Worm (Caenorhabditis elegans) whole organism, late embryonic: ENCODE data around the gene str-211.

Experiments
- C08G9.2 ChIP-seq: sonication (generic microtip); optimal IDR thresholded peaks from 2 replicates; lab custom pipeline; 2016; ENCODE audit warnings: mild to moderate bottlenecking, missing genetic modification characterization, moderate library complexity, missing compliant biosample characterization
- C38D4.7 ChIP-seq: fragments of 200-800 bp; sonication (Bioruptor generic); optimal IDR thresholded peaks from 2 replicates; lab custom pipeline; 2018; ENCODE audit warnings: mild to moderate bottlenecking, missing genetic modification characterization, moderate library complexity, missing compliant biosample characterization
- F13H6.1 ChIP-seq: sonication (generic microtip); optimal IDR thresholded peaks from 2 replicates; lab custom pipeline; 2016; ENCODE audit warnings: missing genetic modification characterization, missing compliant biosample characterization
- K09A11.1 ChIP-seq: sonication (generic microtip); optimal IDR thresholded peaks from 2 replicates; lab custom pipeline; 2017; ENCODE audit warnings: antibody characterized with exemption, mild to moderate bottlenecking, missing genetic modification characterization, missing compliant biosample characterization; ENCODE audit not compliant: insufficient read depth
- Y22D7AL.16 ChIP-seq: sonication (generic microtip); optimal IDR thresholded peaks from 2 replicates; lab custom pipeline; 2016; ENCODE audit warnings: missing genetic modification characterization, missing compliant biosample characterization
- ahr-1 ChIP-seq: sonication (generic microtip); optimal IDR thresholded peaks from 2 replicates; lab custom pipeline; 2016; ENCODE audit warnings: missing genetic modification characterization, missing compliant biosample characterization
- ama-1 ChIP-seq: fragments of 150-350 bp; optimal IDR thresholded peaks from 2 replicates; lab custom pipeline; 2014
- ceh-18 ChIP-seq: sonication (generic microtip); optimal IDR thresholded peaks from 2 replicates; lab custom pipeline; 2016; ENCODE audit warnings: missing genetic modification characterization, missing compliant biosample characterization
- ceh-22 ChIP-seq: sonication (generic microtip); optimal IDR thresholded peaks from 2 replicates; lab custom pipeline; 2017; ENCODE audit warnings: missing biosample characterization, missing genetic modification characterization
- ceh-24 ChIP-seq: sonication (generic microtip); optimal IDR thresholded peaks from 2 replicates; lab custom pipeline; 2016; ENCODE audit warnings: mild to moderate bottlenecking, missing genetic modification characterization, missing compliant biosample characterization
- ceh-30 ChIP-seq: fragments of 150-350 bp; optimal IDR thresholded peaks from 2 replicates; lab custom pipeline; 2014; ENCODE audit warnings: missing biosample characterization, missing genetic modification characterization
- ceh-31 ChIP-seq: sonication (generic microtip); optimal IDR thresholded peaks from 2 replicates; lab custom pipeline; 2016; ENCODE audit warnings: missing genetic modification characterization, missing compliant biosample characterization
- ceh-34 ChIP-seq: sonication (generic microtip); optimal IDR thresholded peaks from 2 replicates; lab custom pipeline; 2016; ENCODE audit warnings: mild to moderate bottlenecking, missing genetic modification characterization, missing compliant biosample characterization
- ceh-48 ChIP-seq: sonication (generic microtip); optimal IDR thresholded peaks from 2 replicates; lab custom pipeline; 2016; ENCODE audit warnings: missing genetic modification characterization, inconsistent platforms, missing compliant biosample characterization
- ceh-6 ChIP-seq: fragments of 200-800 bp; sonication (Bioruptor generic); optimal IDR thresholded peaks from 2 replicates; lab custom pipeline; 2018; ENCODE audit warnings: mild to moderate bottlenecking, missing genetic modification characterization, missing compliant biosample characterization
- ceh-9 ChIP-seq: sonication (generic microtip); optimal IDR thresholded peaks from 2 replicates; lab custom pipeline; 2016; ENCODE audit warnings: mild to moderate bottlenecking, missing genetic modification characterization, inconsistent platforms, missing compliant biosample characterization
- che-1 ChIP-seq: sonication (generic microtip); optimal IDR thresholded peaks from 2 replicates; lab custom pipeline; 2016; ENCODE audit warnings: mild to moderate bottlenecking, missing genetic modification characterization, missing compliant biosample characterization
- dmd-4 ChIP-seq: sonication (generic microtip); optimal IDR thresholded peaks from 2 replicates; lab custom pipeline; 2016; ENCODE audit warnings: borderline replicate concordance, missing genetic modification characterization, missing compliant biosample characterization
- dve-1 ChIP-seq: sonication (generic microtip); optimal IDR thresholded peaks from 2 replicates; lab custom pipeline; 2017; ENCODE audit warnings: antibody characterized with exemption, mild to moderate bottlenecking, missing genetic modification characterization, missing compliant biosample characterization
- elt-2 ChIP-seq: sonication (generic microtip); optimal IDR thresholded peaks from 2 replicates; lab custom pipeline; 2016; ENCODE audit warnings: missing genetic modification reagents, missing genetic modification characterization, missing compliant biosample characterization
- elt-4 ChIP-seq: sonication (generic microtip); optimal IDR thresholded peaks from 2 replicates; lab custom pipeline; 2016; ENCODE audit warnings: missing genetic modification characterization, missing compliant biosample characterization
- fkh-10 ChIP-seq: fragments of 150-350 bp; optimal IDR thresholded peaks from 2 replicates; lab custom pipeline; 2014; ENCODE audit warnings: missing biosample characterization, missing genetic modification reagents, missing genetic modification characterization
- fkh-6 ChIP-seq: sonication (generic microtip); optimal IDR thresholded peaks from 2 replicates; lab custom pipeline; 2016; ENCODE audit warnings: missing genetic modification characterization, missing compliant biosample characterization
- hlh-15 ChIP-seq: sonication (generic microtip); optimal IDR thresholded peaks from 2 replicates; lab custom pipeline; 2016; ENCODE audit warnings: missing genetic modification characterization, missing compliant biosample characterization
- hlh-30 ChIP-seq: sonication (generic microtip); optimal IDR thresholded peaks from 2 replicates; lab custom pipeline; 2017; ENCODE audit warnings: antibody characterized with exemption, missing genetic modification characterization, missing compliant biosample characterization; ENCODE audit not compliant: insufficient read depth
- hlh-8 ChIP-seq: sonication (generic microtip); optimal IDR thresholded peaks from 2 replicates; lab custom pipeline; 2016; ENCODE audit warnings: missing genotype, missing genetic modification characterization, missing compliant biosample characterization
- lim-6 ChIP-seq: sonication (generic microtip); optimal IDR thresholded peaks from 2 replicates; lab custom pipeline; 2016; ENCODE audit warnings: missing genetic modification characterization, missing compliant biosample characterization
- lin-11 ChIP-seq: fragments of 200-800 bp; sonication (Bioruptor generic); optimal IDR thresholded peaks from 2 replicates; lab custom pipeline; 2018; ENCODE audit warnings: mild to moderate bottlenecking, missing genetic modification characterization, missing compliant biosample characterization
- madf-2 ChIP-seq: sonication (generic microtip); optimal IDR thresholded peaks from 2 replicates; lab custom pipeline; 2017; ENCODE audit warnings: missing genetic modification characterization, missing compliant biosample characterization
- nhr-11 ChIP-seq: fragments of 150-350 bp; optimal IDR thresholded peaks from 2 replicates; lab custom pipeline; 2014; ENCODE audit warnings: missing biosample characterization, missing genetic modification characterization
- pag-3 ChIP-seq: sonication (generic microtip); optimal IDR thresholded peaks from 2 replicates; lab custom pipeline; 2016; ENCODE audit warnings: missing compliant biosample characterization, missing genetic modification characterization, borderline replicate concordance
- pqm-1 ChIP-seq: sonication (generic microtip); optimal IDR thresholded peaks from 2 replicates; lab custom pipeline; 2016; ENCODE audit warnings: missing genetic modification characterization, missing compliant biosample characterization
- pros-1 ChIP-seq: fragments of 150-350 bp; optimal IDR thresholded peaks from 2 replicates; lab custom pipeline; 2014; ENCODE audit warnings: missing biosample characterization, missing genetic modification reagents, missing genetic modification characterization
- ref-2 ChIP-seq: sonication (generic microtip); optimal IDR thresholded peaks from 2 replicates; lab custom pipeline; 2016; ENCODE audit warnings: missing genetic modification characterization, missing compliant biosample characterization
- rnt-1 ChIP-seq: sonication (generic microtip); optimal IDR thresholded peaks from 2 replicates; lab custom pipeline; 2016; ENCODE audit warnings: missing genetic modification characterization, missing compliant biosample characterization
- sdc-2 ChIP-seq: sonication (generic microtip); optimal IDR thresholded peaks from 2 replicates; lab custom pipeline; 2016; ENCODE audit warnings: missing genotype, missing genetic modification characterization, missing compliant biosample characterization
- sox-2 ChIP-seq: fragments of 200-800 bp; sonication (Bioruptor generic); IDR thresholded peaks from 2 replicates; pipeline ENCODE4 v1.3.6; 2022; ENCODE audit warnings: missing genetic modification reagents, missing genetic modification characterization, missing compliant biosample characterization
- sox-4 ChIP-seq: sonication (generic microtip); optimal IDR thresholded peaks from 2 replicates; lab custom pipeline; 2017; ENCODE audit warnings: mild to moderate bottlenecking, missing genetic modification characterization, inconsistent platforms, missing compliant biosample characterization
- tbx-2 ChIP-seq: sonication (generic microtip); optimal IDR thresholded peaks from 2 replicates; lab custom pipeline; 2016; ENCODE audit warnings: missing genetic modification characterization, missing compliant biosample characterization
- unc-3 ChIP-seq, 2 experiments: fragments of 200-800 bp in 1 of 2; sonication (Bioruptor generic) in 1 of 2; sonication (generic microtip) in 1 of 2; conservative IDR thresholded peaks in 1 of 2; optimal IDR thresholded peaks in 1 of 2; 2 replicates each; pipeline versions ENCODE4 v1.3.6 to Lab custom; 2016 to 2022; ENCODE audit warnings: missing compliant biosample characterization in 2 of 2, missing genetic modification characterization in 2 of 2, missing genetic modification reagents in 1 of 2
- unc-42 ChIP-seq: sonication (generic microtip); optimal IDR thresholded peaks from 2 replicates; lab custom pipeline; 2016; ENCODE audit warnings: missing genotype, missing genetic modification characterization, missing compliant biosample characterization
- unc-86 ChIP-seq: sonication (generic microtip); optimal IDR thresholded peaks from 2 replicates; lab custom pipeline; 2016; ENCODE audit warnings: missing genetic modification characterization, missing compliant biosample characterization

The str-211 gene

DNA sequence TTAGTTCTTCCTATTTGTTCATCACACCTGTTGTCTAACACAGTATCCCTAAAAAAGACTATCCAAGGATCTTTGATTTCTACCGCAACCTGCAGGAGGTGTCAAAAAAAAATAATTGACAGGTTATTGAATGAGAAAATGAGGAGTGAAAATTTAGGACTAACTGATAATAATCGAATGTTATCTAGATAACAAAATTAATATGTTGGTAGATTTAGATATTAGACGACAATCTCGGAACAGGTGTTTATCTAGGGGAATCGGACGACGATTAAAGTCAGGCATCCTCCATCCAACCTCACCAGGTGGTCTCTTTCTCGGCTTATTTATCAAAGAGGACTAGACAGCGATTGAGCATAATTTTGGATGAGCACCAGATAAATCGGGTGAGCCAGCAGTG lies 24.7 kb upstream of the str-211 start:
- no peak for TF ChIP-seq hlh-8 (tag; lab: Kevin White, UChicago)
- no peak for TF ChIP-seq ceh-9 (tag; lab: Kevin White, UChicago)
- no peak for TF ChIP-seq ama-1 (lab: Kevin White, UChicago)
- TF ChIP-seq ceh-6: no peak
- TF ChIP-seq fkh-6 (tag; lab: Kevin White, UChicago): no peak
- TF ChIP-seq dve-1 (tag; lab: Kevin White, UChicago): no peak
- TF ChIP-seq pros-1 (tag; lab: Kevin White, UChicago): no peak
- no peak for TF ChIP-seq lim-6 (tag; lab: Kevin White, UChicago)
- TF ChIP-seq ceh-48 (tag; lab: Kevin White, UChicago): no peak
- TF ChIP-seq rnt-1 (tag; lab: Kevin White, UChicago): no peak
- no peak for TF ChIP-seq elt-4 (tag; lab: Kevin White, UChicago)
- TF ChIP-seq sox-2 (GFP tag; lab: Robert Waterston, UW): no peak
- TF ChIP-seq hlh-15 (tag; lab: Kevin White, UChicago): no peak
- no peak for TF ChIP-seq dmd-4 (tag; lab: Kevin White, UChicago)
- no peak for TF ChIP-seq sox-4 (tag; lab: Kevin White, UChicago)

DNA sequence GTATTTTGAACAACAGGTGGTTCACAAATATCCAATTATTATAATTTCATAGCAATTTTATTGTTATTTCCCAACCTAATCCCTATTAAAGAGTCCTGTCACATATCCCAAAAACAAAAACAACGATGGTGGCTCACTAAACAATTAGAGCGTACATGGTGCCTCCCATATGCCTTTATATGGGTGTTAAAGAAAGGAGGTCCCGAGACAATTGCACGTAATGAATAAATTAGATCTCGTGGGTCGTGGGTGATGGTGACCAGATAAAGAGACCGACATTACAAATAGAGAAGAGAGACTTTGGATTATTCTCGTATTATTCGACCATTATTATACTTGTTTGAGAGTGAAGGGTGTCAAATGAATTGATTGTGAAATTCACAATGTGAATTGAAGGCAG lies 23.1 kb upstream of the str-211 start:
- TF ChIP-seq elt-2: no peak
- no peak for TF ChIP-seq ceh-18
- no peak for TF ChIP-seq ceh-34 (tag; lab: Kevin White, UChicago)
- no peak for TF ChIP-seq unc-3 (GFP tag; conservative IDR thresholded peaks at IDR 0.05; lab: Robert Waterston, UW)
- no peak for TF ChIP-seq unc-3 (tag; optimal IDR thresholded peaks at IDR 0.05; lab: Kevin White, UChicago)
- no peak for TF ChIP-seq sdc-2
- no peak for TF ChIP-seq unc-86 (tag; lab: Kevin White, UChicago)
- peak; percentile 2 for TF ChIP-seq tbx-2
- no peak for TF ChIP-seq C08G9.2 (tag; lab: Kevin White, UChicago)
- TF ChIP-seq ceh-31: peak; percentile 78
- peak; percentile 50 for TF ChIP-seq hlh-30
- TF ChIP-seq ceh-48 (tag; lab: Kevin White, UChicago): no peak
- TF ChIP-seq madf-2 (tag; lab: Kevin White, UChicago): no peak
- no peak for TF ChIP-seq K09A11.1 (tag; lab: Kevin White, UChicago)
- TF ChIP-seq pqm-1: no peak
- no peak for TF ChIP-seq lim-6 (tag; lab: Kevin White, UChicago)
- TF ChIP-seq ref-2 (tag; lab: Kevin White, UChicago): peak; percentile 27
- TF ChIP-seq dmd-4 (tag; lab: Kevin White, UChicago): no peak
- TF ChIP-seq ceh-24 (tag; lab: Kevin White, UChicago): no peak
- no peak for TF ChIP-seq C38D4.7
- no peak for TF ChIP-seq Y22D7AL.16
- no peak for TF ChIP-seq fkh-10 (GFP tag; lab: Kevin White, UChicago)
- TF ChIP-seq unc-42 (tag; lab: Kevin White, UChicago): peak; percentile 97
- no peak for TF ChIP-seq nhr-11
- no peak for TF ChIP-seq ahr-1
- peak; percentile 28; the same call in 1 of the 2 replicates for TF ChIP-seq sox-2 (GFP tag; lab: Robert Waterston, UW)
- no peak for TF ChIP-seq ceh-22 (tag; lab: Kevin White, UChicago)
- no peak for TF ChIP-seq ceh-6
- TF ChIP-seq rnt-1 (tag; lab: Kevin White, UChicago): no peak
- TF ChIP-seq lin-11: no peak
- TF ChIP-seq sox-4 (tag; lab: Kevin White, UChicago): no peak
- no peak for TF ChIP-seq elt-4 (tag; lab: Kevin White, UChicago)
- no peak for TF ChIP-seq F13H6.1 (tag; lab: Kevin White, UChicago)
- TF ChIP-seq ceh-30 (tag; lab: Kevin White, UChicago): no peak
- TF ChIP-seq pag-3 (tag; lab: Kevin White, UChicago): no peak
- no peak for TF ChIP-seq hlh-8 (tag; lab: Kevin White, UChicago)
- no peak for TF ChIP-seq che-1 (tag; lab: Kevin White, UChicago)
